Worm (Caenorhabditis elegans): ENCODE results near the gene F13C5.1.

DNA sequence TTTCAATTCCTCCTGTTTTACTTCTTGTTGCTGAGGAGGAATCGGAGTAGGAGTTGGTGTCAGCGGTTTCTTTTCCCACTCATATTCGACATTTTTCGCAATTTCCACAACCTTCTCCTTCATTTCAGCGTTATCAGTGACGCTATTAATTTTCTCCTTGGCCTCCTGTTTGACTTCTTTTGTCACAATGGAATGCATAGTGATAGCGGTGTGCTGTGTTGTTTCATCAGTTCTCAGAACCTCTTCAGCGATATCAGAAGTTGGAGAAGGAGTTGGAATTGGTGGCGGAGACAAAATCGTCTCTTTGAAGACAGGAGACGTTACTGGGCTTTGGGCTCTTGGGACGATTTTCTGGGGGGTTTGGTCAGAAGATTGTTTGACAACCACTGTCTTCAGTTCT, 44.5 kb downstream of the F13C5.1 start:
- TF ChIP-seq him-1 (tag; optimal IDR thresholded peaks at IDR 0.05): no peak
- no peak for TF ChIP-seq dao-5 (tag; optimal IDR thresholded peaks at IDR 0.05)
- TF ChIP-seq W03F9.2 (tag; optimal IDR thresholded peaks at IDR 0.05): no peak
